Fruit fly (Drosophila melanogaster): ENCODE data around the gene CG32212.

CG32212 gene

DNA sequence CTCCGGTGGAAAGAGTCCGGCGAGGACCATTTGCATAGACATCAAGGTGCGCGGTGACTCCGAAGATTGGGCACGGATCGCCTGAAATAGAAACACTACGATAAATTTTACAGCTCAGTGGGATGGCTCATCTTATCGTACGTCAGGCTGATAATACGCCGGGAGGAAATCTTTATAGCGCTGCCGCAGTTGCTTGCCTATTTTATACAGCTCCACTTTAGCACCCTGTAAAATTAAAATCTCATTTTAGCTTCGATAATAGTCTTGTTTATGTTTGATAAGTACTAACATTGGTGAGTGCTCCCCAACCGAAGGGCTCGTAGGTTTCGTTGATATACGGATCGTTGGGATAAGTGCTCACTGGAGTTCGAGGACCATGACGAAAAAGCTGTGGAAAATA, 12.0 kb downstream of the CG32212 start (continued):
- TF ChIP-seq Stat92E (GFP tag; optimal IDR thresholded peaks at IDR 0.05) (no peak), CG31365 (tag; optimal IDR thresholded peaks at IDR 0.05) (no peak), fd96Cb (tag; optimal IDR thresholded peaks at IDR 0.05) (no peak), CG12769 (tag; optimal IDR thresholded peaks at IDR 0.05) (peak; percentile 21), CG8765 (GFP tag; IDR thresholded peaks at IDR 0.05) (no peak), Xrp1 (GFP tag; IDR thresholded peaks at IDR 0.05) (no peak), CG15269 (tag; optimal IDR thresholded peaks at IDR 0.05) (peak; percentile 26), CG18764 (GFP tag; optimal IDR thresholded peaks at IDR 0.05) (no peak), CG2875 (GFP tag; optimal IDR thresholded peaks at IDR 0.05) (no peak), CG14014 (GFP tag; IDR thresholded peaks at IDR 0.05) (no peak), Dip2 (GFP tag; IDR thresholded peaks at IDR 0.05) (no peak), CG10147 (GFP tag; optimal IDR thresholded peaks at IDR 0.05) (no peak), zf30C (GFP tag; optimal IDR thresholded peaks at IDR 0.05) (no peak), cas (GFP tag; IDR thresholded peaks at IDR 0.05) (no peak), Jarid2 (GFP tag; optimal IDR thresholded peaks at IDR 0.05) (no peak), CG3407 (GFP tag; optimal IDR thresholded peaks at IDR 0.05) (no peak), CG2116 (GFP tag; optimal IDR thresholded peaks at IDR 0.05) (no peak), Camta (GFP tag; optimal IDR thresholded peaks at IDR 0.05) (no peak), CG3281 (GFP tag; optimal IDR thresholded peaks at IDR 0.05) (peak; percentile 22), HLH3B (GFP tag; IDR thresholded peaks at IDR 0.05) (no peak), CG8089 (GFP tag; optimal IDR thresholded peaks at IDR 0.05) (no peak), HmgD (GFP tag; optimal IDR thresholded peaks at IDR 0.05) (no peak), slou (GFP tag; optimal IDR thresholded peaks at IDR 0.05) (no peak), gsb (GFP tag; IDR thresholded peaks at IDR 0.05) (0 out of 2 replicates have a peak, but pooled peaks have one; percentile 21), NC2β (GFP tag; optimal IDR thresholded peaks at IDR 0.05) (no peak), scrt (GFP tag; optimal IDR thresholded peaks at IDR 0.05) (no peak), da (GFP tag; optimal IDR thresholded peaks at IDR 0.05) (no peak), cg (GFP tag; optimal IDR thresholded peaks at IDR 0.05) (no peak), D19A (tag; optimal IDR thresholded peaks at IDR 0.05) (no peak), Sox100B (GFP tag; optimal IDR thresholded peaks at IDR 0.05) (no peak), Ets97D (GFP tag; optimal IDR thresholded peaks at IDR 0.05) (no peak), CG4730 (GFP tag; IDR thresholded peaks at IDR 0.05) (no peak), CG33557 (GFP tag; optimal IDR thresholded peaks at IDR 0.05) (no peak), Side (GFP tag; optimal IDR thresholded peaks at IDR 0.05) (no peak), her (GFP tag; optimal IDR thresholded peaks at IDR 0.05) (no peak), Med (GFP tag) (peak; percentile 62), CrebB (tag; optimal IDR thresholded peaks at IDR 0.05) (no peak), CoRest (tag; optimal IDR thresholded peaks at IDR 0.05) (no peak), CG12071 (GFP tag; optimal IDR thresholded peaks at IDR 0.05) (no peak), gro (GFP tag; optimal IDR thresholded peaks at IDR 0.05) (no peak), CG2199 (GFP tag; IDR thresholded peaks at IDR 0.05) (no peak)

DNA sequence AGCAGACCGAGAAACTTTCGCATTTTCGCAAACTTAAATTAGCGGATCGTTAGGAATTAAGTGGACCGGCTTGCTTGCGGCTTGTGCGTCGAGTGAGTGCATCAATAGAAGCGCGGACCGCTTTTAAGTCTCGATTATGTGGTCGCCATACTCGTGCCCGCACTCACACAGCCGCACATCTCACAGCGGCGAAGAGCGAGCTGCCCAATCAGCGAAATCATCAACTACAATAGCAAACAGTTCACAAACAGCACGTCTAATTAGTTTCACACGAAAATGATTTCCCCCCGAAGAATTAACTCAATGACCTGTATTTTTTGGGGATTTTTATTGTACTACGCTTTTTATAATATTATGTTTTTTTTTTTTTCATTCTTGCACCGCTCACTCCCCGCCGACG, 13.3 kb downstream of the CG32212 start, which contains the start of gene CG9451:
TSS of gene CG9451 (minus strand) at position 101 of the 400 bp plus-strand sequence.
- TF ChIP-seq CG12299 (tag; optimal IDR thresholded peaks at IDR 0.05) (no peak), Dip2 (GFP tag; IDR thresholded peaks at IDR 0.05) (no peak), ase (GFP tag; IDR thresholded peaks at IDR 0.05) (no peak), CG3726 (GFP tag; IDR thresholded peaks at IDR 0.05) (no peak), dysf (GFP tag; IDR thresholded peaks at IDR 0.05) (no peak), sd (tag; optimal IDR thresholded peaks at IDR 0.05) (no peak), CG31365 (tag; optimal IDR thresholded peaks at IDR 0.05) (no peak), CG3281 (GFP tag; optimal IDR thresholded peaks at IDR 0.05) (no peak), Nf-YA (GFP tag; IDR thresholded peaks at IDR 0.05) (no peak), MTF-1 (GFP tag; optimal IDR thresholded peaks at IDR 0.05; ENCODE audit: borderline replicate concordance) (no peak), Ssrp (tag; optimal IDR thresholded peaks at IDR 0.05) (no peak), vvl (GFP tag; IDR thresholded peaks at IDR 0.05) (no peak), CG16813 (GFP tag; IDR thresholded peaks at IDR 0.05; ENCODE audit: partially characterized antibody) (no peak), YL-1 (GFP tag; optimal IDR thresholded peaks at IDR 0.05) (no peak), CG4404 (GFP tag; IDR thresholded peaks at IDR 0.05) (no peak), en (GFP tag; optimal IDR thresholded peaks at IDR 0.05) (no peak)
